Worm (Caenorhabditis elegans) whole organism, dauer: ENCODE measurements around the gene Y39A1A.22.

Experiments
- unc-62 ChIP-seq: sonication (generic microtip); optimal IDR thresholded peaks from 2 replicates; lab custom pipeline; 2017; ENCODE audit warnings: missing biosample characterization, missing genetic modification reagents, missing genetic modification characterization

Gene Y39A1A.22

DNA sequence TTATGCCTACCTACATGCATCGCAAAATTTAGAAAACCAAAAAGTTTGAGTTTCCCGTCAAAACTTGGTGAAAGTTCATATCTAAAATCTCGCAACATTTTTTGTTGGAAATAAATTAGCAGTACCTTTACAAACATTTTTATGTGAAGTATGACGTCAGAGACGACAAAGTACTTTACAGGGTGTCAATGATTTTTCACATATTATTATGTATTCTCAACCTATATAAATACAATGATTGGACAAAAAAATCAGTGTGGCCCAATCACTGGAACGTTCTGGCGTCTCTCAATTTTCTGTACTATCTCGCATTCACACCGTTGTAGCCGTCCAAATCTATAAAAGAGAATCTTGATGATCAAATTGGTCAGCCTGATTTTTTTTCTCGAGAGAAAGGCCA is 12.5 kb downstream of the Y39A1A.22 start, which contains the start of the genes Y39A1A.18 and fmo-3:
Y39A1A.18 (minus strand) TSS at position 192 of the 400 bp plus-strand sequence.
fmo-3 (plus strand) TSS at position 388 of the 400 bp plus-strand sequence.
- TF ChIP-seq unc-62 = no peak

DNA sequence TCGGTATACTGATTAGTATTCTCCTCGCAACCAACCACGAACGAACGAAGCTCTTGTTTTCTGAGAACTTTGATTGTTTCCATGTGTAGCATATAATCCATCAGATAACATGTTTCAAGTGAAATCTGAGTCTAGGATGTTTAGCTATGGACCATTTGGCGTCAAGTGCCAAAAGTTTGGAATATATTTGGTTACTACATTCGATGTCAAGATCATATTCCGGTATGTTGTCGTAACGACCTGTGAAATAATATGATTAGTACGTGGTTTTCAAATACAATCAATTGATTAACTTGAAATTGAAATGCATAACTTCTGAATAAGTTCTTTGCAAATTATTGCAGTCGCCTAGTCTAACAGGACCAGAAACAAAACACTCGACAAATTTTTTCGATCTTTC is 15.8 kb downstream of the Y39A1A.22 start, which contains the start of gene Y39A1A.17:
Y39A1A.17 (minus strand) TSS at position 101 of the 400 bp plus-strand sequence.
- no peak for TF ChIP-seq unc-62

DNA sequence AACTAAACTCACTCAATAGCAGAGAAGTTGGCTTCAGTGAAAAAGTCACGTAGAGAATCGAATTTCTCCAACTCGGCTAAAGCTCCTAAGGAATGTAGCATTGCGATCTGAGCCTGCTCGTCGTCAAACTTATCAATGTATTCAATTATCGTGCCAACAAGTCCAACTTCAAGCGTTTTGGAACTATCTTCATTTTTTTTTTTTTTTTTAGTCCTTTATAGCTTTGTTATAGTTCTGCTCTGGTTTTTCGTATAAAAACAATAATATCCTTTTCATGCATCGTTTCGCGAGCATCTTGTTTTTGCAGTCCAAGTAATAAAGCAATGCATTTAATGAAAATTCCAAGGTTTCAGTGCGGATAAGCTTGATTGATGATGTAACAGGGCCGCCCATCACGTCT is 17.8 kb downstream of the Y39A1A.22 start, which contains the start of gene Y39A1A.31:
Y39A1A.31 (minus strand) TSS at position 101 of the 400 bp plus-strand sequence.
- TF ChIP-seq unc-62 = no peak

DNA sequence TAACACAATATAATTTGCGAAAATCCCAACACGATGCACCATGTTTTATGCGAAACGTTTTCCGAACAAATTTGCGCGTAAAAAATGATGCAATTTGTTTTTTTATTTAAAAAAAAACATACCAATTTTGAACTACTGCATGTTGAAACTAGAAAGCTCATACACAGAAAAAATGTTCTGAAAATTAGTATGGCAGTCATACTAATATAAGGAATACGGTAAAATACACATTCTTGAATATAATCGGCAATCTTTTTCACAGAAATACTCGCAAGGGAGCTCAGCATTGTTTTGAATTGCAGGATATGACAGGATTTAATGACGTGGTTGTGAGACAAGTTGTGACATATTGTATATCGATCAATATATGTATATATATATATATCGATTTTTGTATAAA is 27.9 kb downstream of the Y39A1A.22 start, which contains the start of gene Y39A1A.16:
Y39A1A.16 (plus strand) TSS at position 301 of the 400 bp plus-strand sequence.
- no peak for TF ChIP-seq unc-62

DNA sequence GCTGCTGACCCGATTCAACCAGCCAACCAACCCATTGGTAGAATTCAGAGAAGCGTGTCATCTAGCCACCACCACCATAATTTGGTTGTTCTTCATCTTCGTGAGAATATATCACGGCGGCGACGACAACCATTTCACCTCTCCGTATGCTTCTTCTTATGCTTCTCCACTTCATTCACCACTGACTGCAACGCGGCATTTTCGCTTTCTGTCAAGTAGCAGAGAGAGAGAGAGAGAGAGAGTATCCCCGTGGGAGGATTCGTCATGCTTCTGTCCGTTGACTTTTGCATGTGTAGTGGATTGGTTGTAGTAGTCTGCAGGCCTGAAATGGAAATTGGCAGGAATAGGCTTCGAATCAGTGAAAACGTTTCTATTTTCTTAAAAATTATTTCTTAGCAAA is 34.9 kb downstream of the Y39A1A.22 start:
- TF ChIP-seq unc-62 = no peak

DNA sequence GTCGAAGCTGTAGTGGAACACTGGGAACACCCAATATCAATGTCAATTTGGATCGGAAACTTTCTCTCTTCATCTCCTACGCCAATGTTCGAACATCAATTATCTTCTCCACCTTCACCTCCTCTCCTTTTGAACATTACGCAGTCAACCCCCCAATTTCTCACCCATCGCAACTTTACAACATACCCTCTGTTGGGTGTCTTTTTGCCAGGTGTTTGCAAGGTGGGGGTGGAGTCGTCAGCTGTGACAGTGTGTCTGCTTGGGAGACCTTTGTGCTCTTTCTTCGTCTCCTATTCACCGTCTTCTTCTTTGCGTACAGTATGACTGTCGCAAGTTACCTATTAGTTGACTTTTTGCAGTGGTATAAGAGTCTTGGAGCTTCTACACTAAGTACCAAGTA is 40.2 kb downstream of the Y39A1A.22 start:
- TF ChIP-seq unc-62 = no peak

DNA sequence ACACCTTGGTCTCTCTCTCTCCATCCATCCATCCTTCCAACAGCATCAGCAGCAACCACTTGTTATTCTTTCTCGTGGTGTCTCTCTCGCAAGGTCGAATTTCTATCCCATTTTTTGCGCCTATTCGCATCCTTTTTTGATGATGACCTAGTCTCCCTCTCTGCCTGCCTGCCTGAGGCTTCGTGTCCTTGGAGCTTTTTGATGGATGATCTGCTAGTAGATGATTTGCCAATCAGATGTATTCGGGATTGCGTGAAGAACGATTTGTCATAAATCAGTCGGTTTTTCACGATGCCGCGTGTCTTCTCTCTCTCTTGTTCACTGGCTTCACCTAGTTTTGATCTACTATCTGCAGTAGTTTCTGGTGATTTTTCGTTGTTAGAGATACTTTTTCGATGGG is 45.5 kb downstream of the Y39A1A.22 start:
- no peak for TF ChIP-seq unc-62

DNA sequence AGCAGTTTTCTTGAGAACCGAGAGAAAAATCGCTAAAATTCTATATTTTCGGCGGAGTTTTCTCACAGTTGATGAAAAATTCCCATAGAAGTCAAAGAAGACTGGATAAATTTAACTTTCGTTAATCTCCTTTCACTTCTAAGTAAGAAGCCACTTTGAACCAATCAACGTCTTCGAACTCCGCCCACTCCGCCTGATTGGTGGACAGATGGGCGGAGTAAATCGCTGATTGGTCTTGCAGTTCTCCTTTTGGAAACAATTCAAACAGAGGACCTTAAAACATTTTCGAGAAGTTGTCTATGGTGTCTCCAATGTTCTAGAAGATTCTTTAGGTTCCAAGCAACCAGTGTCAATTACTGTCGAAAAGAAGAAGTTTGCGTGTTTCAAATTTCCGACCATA is 48.4 kb downstream of the Y39A1A.22 start:
- no peak for TF ChIP-seq unc-62

DNA sequence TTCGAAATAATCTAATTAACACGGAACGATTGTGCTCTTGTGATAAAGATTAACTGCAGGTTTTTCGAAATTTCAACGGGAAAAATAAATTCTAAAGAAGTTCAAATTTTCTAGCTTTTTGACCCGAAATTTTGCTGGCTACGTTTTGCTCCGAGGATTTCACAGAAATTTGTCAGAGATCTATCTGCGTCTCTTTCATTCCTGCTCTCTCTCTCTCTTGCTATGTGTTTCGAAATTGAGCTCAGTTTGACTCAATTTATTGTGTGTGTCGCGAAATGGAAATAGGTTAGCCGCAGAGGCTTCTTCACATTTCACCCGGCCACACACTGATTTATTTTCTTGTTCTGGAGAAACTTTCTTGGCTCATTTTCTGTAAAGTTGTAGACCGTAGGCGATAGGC is 49.2 kb downstream of the Y39A1A.22 start:
- TF ChIP-seq unc-62 = no peak

DNA sequence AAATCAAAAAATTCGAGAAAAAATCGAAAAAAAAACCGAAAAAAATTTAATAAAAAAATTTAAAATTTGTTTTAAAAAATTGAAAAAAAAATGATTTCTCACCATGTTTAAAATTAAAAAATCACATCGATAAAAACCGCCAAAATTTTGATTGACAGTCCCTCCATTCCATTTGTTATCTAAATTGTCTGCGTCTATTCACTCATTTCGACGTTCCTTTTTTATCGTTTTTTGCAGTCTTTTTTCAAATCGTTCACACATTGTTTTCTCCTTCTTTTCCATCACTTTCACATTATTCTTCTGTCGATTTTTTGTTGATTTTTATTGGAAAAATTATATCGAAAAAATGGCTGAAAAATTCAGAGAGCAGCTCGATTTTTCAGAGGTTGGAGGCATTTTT is 50.8 kb downstream of the Y39A1A.22 start:
- no peak for TF ChIP-seq unc-62

DNA sequence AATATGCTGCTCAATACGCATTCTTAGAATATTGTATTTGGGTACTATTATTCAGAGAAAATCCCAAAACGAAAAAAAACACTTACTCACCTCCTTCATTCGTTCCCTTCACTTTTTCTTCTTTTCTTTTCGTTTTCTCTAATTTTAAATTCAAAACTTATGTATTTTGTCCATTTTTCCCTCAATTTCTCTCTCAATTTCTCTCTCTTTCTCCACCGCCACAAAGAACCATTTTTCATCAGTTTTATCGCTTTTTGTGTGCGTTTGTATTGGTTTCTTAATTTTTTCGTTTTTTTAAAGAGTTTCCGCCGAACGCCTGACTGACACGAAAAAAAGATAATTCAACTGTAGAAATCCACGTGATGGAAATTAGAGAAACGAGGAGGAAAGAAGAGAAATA is 52.1 kb downstream of the Y39A1A.22 start, which contains the start of gene cnt-2:
cnt-2 (plus strand) TSS at position 301 of the 400 bp plus-strand sequence.
- no peak for TF ChIP-seq unc-62

DNA sequence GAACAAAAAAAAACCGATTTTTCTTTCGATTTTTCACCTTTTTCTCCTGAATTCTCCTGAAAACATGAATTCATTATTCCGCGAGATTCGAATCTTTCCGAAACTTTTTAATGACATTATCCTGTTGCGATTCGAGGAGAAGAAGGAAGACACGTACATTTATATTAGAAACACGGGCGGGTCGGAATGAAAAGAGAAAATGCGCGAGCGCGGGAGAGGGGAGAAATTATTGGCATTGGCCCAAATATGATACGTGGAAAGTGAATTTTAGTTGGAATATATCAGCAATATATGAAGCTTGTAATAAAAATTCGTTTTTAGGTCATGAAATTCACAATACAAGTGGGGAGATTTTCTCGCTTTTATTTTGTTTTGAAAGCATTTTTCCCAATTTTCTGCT is 53.3 kb downstream of the Y39A1A.22 start:
- TF ChIP-seq unc-62 = no peak

DNA sequence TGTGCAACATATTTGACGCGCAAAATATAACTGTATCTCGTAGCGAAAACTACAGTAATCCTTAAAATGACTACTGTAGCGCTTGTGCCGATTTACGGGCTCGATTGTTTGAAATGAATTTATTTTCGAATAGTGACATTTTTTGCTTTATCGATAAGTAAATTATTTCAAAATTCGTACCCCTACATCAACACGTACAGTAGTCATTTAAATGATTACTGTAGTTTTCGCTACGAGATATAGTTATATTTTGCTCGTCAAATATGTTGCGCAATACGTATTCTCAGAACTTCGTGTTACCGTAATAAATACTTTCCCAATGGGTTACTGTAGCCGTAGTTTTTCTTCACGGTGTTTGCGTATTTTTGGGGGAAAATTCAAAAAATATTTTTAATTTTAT is 54.0 kb downstream of the Y39A1A.22 start:
- no peak for TF ChIP-seq unc-62
